Worm (Caenorhabditis elegans): ENCODE data around the gene F02C9.2.

DNA sequence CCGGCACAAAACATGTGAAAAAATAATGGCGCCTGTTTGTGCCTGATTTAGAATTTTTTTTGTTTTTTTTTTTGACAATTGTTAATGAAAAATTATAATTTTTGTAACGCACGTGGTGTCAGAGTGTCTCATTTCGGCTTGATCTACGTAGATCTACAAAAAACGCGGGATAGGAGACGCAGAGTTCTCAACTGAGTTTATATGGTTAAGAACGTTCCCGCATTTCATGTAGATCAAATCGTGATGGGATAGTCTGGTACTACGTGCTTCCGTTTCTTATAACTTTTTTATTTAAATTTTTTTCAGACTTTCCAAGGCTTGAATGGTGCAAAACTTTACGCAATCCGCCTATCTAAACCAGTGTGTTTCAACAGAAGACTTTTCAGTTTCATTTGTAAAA, 4.7 kb upstream of the F02C9.2 start, which contains the start of gene tat-6:
- TF ChIP-seq tab-1 (GFP tag; IDR thresholded peaks at IDR 0.05), result no peak
- no peak for TF ChIP-seq klf-2 (GFP tag; conservative IDR thresholded peaks at IDR 0.05)
- no peak for TF ChIP-seq ztf-23 (GFP tag; IDR thresholded peaks at IDR 0.05)
- TF ChIP-seq ztf-29 (GFP tag; IDR thresholded peaks at IDR 0.05), result no peak
- no peak for TF ChIP-seq med-1 (GFP tag; optimal IDR thresholded peaks at IDR 0.05; ENCODE audit: insufficient read depth)
- TF ChIP-seq cog-1 (tag; optimal IDR thresholded peaks at IDR 0.05), result no peak
- TF ChIP-seq ref-1 (GFP tag; conservative IDR thresholded peaks at IDR 0.05), result no peak
- no peak for TF ChIP-seq T22C8.4 (GFP tag; IDR thresholded peaks at IDR 0.05)
- no peak for TF ChIP-seq flt-1 (GFP tag; IDR thresholded peaks at IDR 0.05)
